Fruit fly (Drosophila melanogaster): Measurements from ENCODE around the gene MED30.

Gene MED30

dm6 chr3L:638757-639353 is 15.0 kb downstream of the MED30 start (continued):
- TF ChIP-seq CG17568 (GFP tag; optimal IDR thresholded peaks at IDR 0.05): no peak
- no peak for TF ChIP-seq eyg (GFP tag; optimal IDR thresholded peaks at IDR 0.05)
- peak; percentile 46 for TF ChIP-seq D19A (tag; optimal IDR thresholded peaks at IDR 0.05)
- no peak for TF ChIP-seq Dip3 (GFP tag; optimal IDR thresholded peaks at IDR 0.05)
- no peak for TF ChIP-seq Dfd (GFP tag; optimal IDR thresholded peaks at IDR 0.05)
- TF ChIP-seq Drgx (GFP tag; IDR thresholded peaks at IDR 0.05): 0 out of 2 replicates have a peak, but pooled peaks have one; percentile 29
- TF ChIP-seq ara (GFP tag; IDR thresholded peaks at IDR 0.05): peak; percentile 11; the same call in 1 of the 2 replicates
- no peak for TF ChIP-seq MBD-R2 (GFP tag; IDR thresholded peaks at IDR 0.05)
- TF ChIP-seq CG9876 (GFP tag; optimal IDR thresholded peaks at IDR 0.05): no peak
- TF ChIP-seq Doc2 (GFP tag; IDR thresholded peaks at IDR 0.05): no peak
- TF ChIP-seq mirr (GFP tag; optimal IDR thresholded peaks at IDR 0.05): peak; percentile 83
- no peak for TF ChIP-seq lmd (GFP tag; IDR thresholded peaks at IDR 0.05)
- TF ChIP-seq z (GFP tag; IDR thresholded peaks at IDR 0.05): no peak
- TF ChIP-seq CG7928 (GFP tag; optimal IDR thresholded peaks at IDR 0.05): no peak
- TF ChIP-seq CG14860 (GFP tag; IDR thresholded peaks at IDR 0.05; ENCODE audit: partially characterized antibody): no peak
- TF ChIP-seq CG42726 (GFP tag; IDR thresholded peaks at IDR 0.05; ENCODE audit: partially characterized antibody): no peak
- no peak for TF ChIP-seq cato (GFP tag; optimal IDR thresholded peaks at IDR 0.05; ENCODE audit: borderline replicate concordance)
- TF ChIP-seq nau (GFP tag; optimal IDR thresholded peaks at IDR 0.05): no peak
- no peak for TF ChIP-seq lbe (GFP tag; optimal IDR thresholded peaks at IDR 0.05)
- peak; percentile 68 for TF ChIP-seq CG12769 (tag; optimal IDR thresholded peaks at IDR 0.05)
- no peak for TF ChIP-seq Dll (GFP tag; IDR thresholded peaks at IDR 0.05; ENCODE audit: partially characterized antibody)
- TF ChIP-seq ems (GFP tag; optimal IDR thresholded peaks at IDR 0.05): no peak
- no peak for TF ChIP-seq ab (GFP tag; optimal IDR thresholded peaks at IDR 0.05)
- TF ChIP-seq CG10462 (GFP tag; optimal IDR thresholded peaks at IDR 0.05): no peak
- TF ChIP-seq Adf1 (GFP tag; IDR thresholded peaks at IDR 0.05): no peak
- no peak for TF ChIP-seq chn (GFP tag; optimal IDR thresholded peaks at IDR 0.05)
- TF ChIP-seq CG15269 (tag; optimal IDR thresholded peaks at IDR 0.05): peak; percentile 67
- no peak for TF ChIP-seq H15 (GFP tag; IDR thresholded peaks at IDR 0.05)
- peak; percentile 11 for TF ChIP-seq CG34376 (GFP tag; optimal IDR thresholded peaks at IDR 0.05)
- TF ChIP-seq CG30431 (GFP tag; optimal IDR thresholded peaks at IDR 0.05): no peak
- no peak for TF ChIP-seq croc (GFP tag; conservative IDR thresholded peaks at IDR 0.05)
- TF ChIP-seq CG10543 (GFP tag; optimal IDR thresholded peaks at IDR 0.05): peak; percentile 41
- no peak for TF ChIP-seq CG11560 (tag; IDR thresholded peaks at IDR 0.05)
- TF ChIP-seq dm (GFP tag; optimal IDR thresholded peaks at IDR 0.05): no peak
- TF ChIP-seq abd-A (tag; optimal IDR thresholded peaks at IDR 0.05): peak; percentile 83
- TF ChIP-seq so (GFP tag; IDR thresholded peaks at IDR 0.05): peak; percentile 36; the same call in 1 of the 3 replicates
- no peak for TF ChIP-seq unc-4 (GFP tag; IDR thresholded peaks at IDR 0.05; ENCODE audit: partially characterized antibody)
- TF ChIP-seq CG2199 (GFP tag; IDR thresholded peaks at IDR 0.05): peak; percentile 66; the same call in 1 of the 3 replicates
- TF ChIP-seq CG6765 (GFP tag; optimal IDR thresholded peaks at IDR 0.05): peak; percentile 12
- TF ChIP-seq CG2120 (GFP tag; optimal IDR thresholded peaks at IDR 0.05): no peak
- no peak for TF ChIP-seq Sry-δ (GFP tag; optimal IDR thresholded peaks at IDR 0.05)
- TF ChIP-seq ase (GFP tag; IDR thresholded peaks at IDR 0.05): no peak
- TF ChIP-seq CG10366 (GFP tag; IDR thresholded peaks at IDR 0.05): no peak
- TF ChIP-seq sd (tag; optimal IDR thresholded peaks at IDR 0.05): peak; percentile 100
- TF ChIP-seq CG14965 (GFP tag; optimal IDR thresholded peaks at IDR 0.05; ENCODE audit: borderline replicate concordance): no peak
- no peak for TF ChIP-seq Gsc (GFP tag; IDR thresholded peaks at IDR 0.05)
- TF ChIP-seq CG14441 (GFP tag; IDR thresholded peaks at IDR 0.05): no peak; the same call in 1 of the 2 replicates
- peak; percentile 25; the same call in 1 of the 2 replicates for TF ChIP-seq vvl (GFP tag; IDR thresholded peaks at IDR 0.05)
- no peak for TF ChIP-seq bab2 (GFP tag; optimal IDR thresholded peaks at IDR 0.05)
- no peak for TF ChIP-seq CG16813 (GFP tag; IDR thresholded peaks at IDR 0.05; ENCODE audit: partially characterized antibody)
- TF ChIP-seq Usf (GFP tag; optimal IDR thresholded peaks at IDR 0.05): no peak

All from whole organism, embryonic.